Worm (Caenorhabditis elegans) whole organism, midembryonic: ENCODE results near the gene K09F5.4.

Experiments used
- T22C8.4 ChIP-seq: fragments of 200-800 bp; sonication (Bioruptor generic); IDR thresholded peaks from 2 replicates; pipeline ENCODE4 v1.3.6; 2022; ENCODE audit warnings: missing genetic modification characterization, missing compliant biosample characterization
- cog-1 ChIP-seq: sonication (generic microtip); optimal IDR thresholded peaks from 2 replicates; lab custom pipeline; 2016; ENCODE audit warnings: missing genetic modification characterization, missing compliant biosample characterization
- flt-1 ChIP-seq: fragments of 200-800 bp; sonication (Bioruptor generic); IDR thresholded peaks from 2 replicates; pipeline ENCODE4 v1.3.6; 2022; ENCODE audit warnings: missing genetic modification characterization, missing compliant biosample characterization
- klf-2 ChIP-seq: fragments of 200-800 bp; sonication (Bioruptor generic); conservative IDR thresholded peaks from 2 replicates; pipeline ENCODE4 v1.3.6; 2022; ENCODE audit warnings: missing genetic modification reagents, missing genetic modification characterization, missing compliant biosample characterization
- med-1 ChIP-seq: sonication (generic microtip); optimal IDR thresholded peaks from 2 replicates; lab custom pipeline; 2017; ENCODE audit warnings: missing genetic modification characterization, mild to moderate bottlenecking, missing compliant biosample characterization, antibody characterized with exemption, missing genetic modification reagents; ENCODE audit not compliant: insufficient read depth
- ref-1 ChIP-seq: fragments of 200-800 bp; sonication (Bioruptor generic); conservative IDR thresholded peaks from 2 replicates; pipeline ENCODE4 v1.3.6; 2022; ENCODE audit warnings: missing genetic modification reagents, missing genetic modification characterization, missing compliant biosample characterization
- tab-1 ChIP-seq: fragments of 200-800 bp; sonication (Bioruptor generic); IDR thresholded peaks from 2 replicates; pipeline ENCODE4 v1.3.6; 2022; ENCODE audit warnings: missing genetic modification characterization, missing compliant biosample characterization
- ztf-23 ChIP-seq: fragments of 200-800 bp; sonication (Bioruptor generic); IDR thresholded peaks from 2 replicates; pipeline ENCODE4 v1.3.6; 2022; ENCODE audit warnings: missing genetic modification reagents, missing genetic modification characterization, missing compliant biosample characterization
- ztf-29 ChIP-seq: fragments of 200-800 bp; sonication (Bioruptor generic); IDR thresholded peaks from 2 replicates; pipeline ENCODE4 v1.3.6; 2022; ENCODE audit warnings: missing genetic modification reagents, missing genetic modification characterization, missing compliant biosample characterization

Gene K09F5.4

ce11 chrX:7681965-7682946 lies 28.3 kb downstream of the K09F5.4 start, which contains the start of gene unc-18:
TSS of gene unc-18 (plus strand) at chrX:7682896.
- TF ChIP-seq klf-2 (GFP tag; lab: Robert Waterston, UW) (no peak), T22C8.4 (peak; percentile 48; the same call in 1 of the 2 replicates), med-1 (no peak), ref-1 (no peak), ztf-29 (GFP tag; lab: Robert Waterston, UW) (no peak)

DNA sequence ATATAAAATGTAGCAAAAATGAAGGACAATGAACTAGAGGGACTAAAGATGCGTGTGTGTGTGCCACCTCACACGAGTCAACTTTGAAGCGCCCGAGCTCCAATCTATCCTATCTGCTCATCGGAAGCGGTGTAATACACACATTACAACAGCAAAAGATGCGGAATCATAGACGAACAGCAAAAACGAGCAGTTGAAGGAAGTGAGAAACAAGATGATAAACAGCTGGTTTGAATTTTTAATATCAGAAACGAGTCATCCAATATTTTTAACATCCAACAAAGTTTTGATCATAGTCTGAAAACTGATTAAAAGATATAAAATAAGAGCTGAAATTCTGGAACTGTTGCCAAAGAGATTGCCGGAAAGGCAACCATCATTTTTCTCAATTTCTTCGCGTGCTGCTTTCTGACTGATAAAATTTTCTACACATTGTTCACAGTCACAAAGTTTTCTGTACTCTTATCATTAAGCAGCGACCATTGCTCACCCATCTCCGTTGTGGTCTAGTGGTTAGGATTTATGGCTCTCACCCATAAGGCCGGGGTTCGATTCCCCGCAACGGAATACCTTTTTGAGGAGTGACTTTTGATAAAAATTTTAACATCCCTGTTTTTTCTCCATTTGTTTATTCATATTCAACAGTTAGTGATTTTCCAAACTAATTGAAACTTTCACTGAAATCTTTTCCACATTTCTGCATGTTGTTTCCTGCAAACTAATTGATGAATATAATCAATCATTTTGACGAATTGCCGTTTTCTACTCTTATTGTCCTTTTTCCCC lies 29.8 kb downstream of the K09F5.4 start, which contains the start of gene stn-2:
stn-2 (minus strand) TSS at position 75 of the 786 bp plus-strand sequence.
- TF ChIP-seq ztf-29 (GFP tag; lab: Robert Waterston, UW) (no peak), ref-1 (no peak), med-1 (no peak), cog-1 (tag; lab: Kevin White, UChicago) (no peak), flt-1 (no peak; the same call in 1 of the 2 replicates), ztf-23 (GFP tag; lab: Robert Waterston, UW) (peak; percentile 57; the same call in 1 of the 2 replicates), klf-2 (GFP tag; lab: Robert Waterston, UW) (no peak)

- TF ChIP-seq cog-1 (tag; lab: Kevin White, UChicago) (no peak), ztf-23 (GFP tag; lab: Robert Waterston, UW) (no peak), klf-2 (GFP tag; lab: Robert Waterston, UW) (no peak), T22C8.4 (no peak), flt-1 (no peak), tab-1 (GFP tag; lab: Robert Waterston, UW) (no peak), ref-1 (no peak), ztf-29 (GFP tag; lab: Robert Waterston, UW) (no peak), med-1 (no peak)
Observed at ce11 chrX:7679835-7680234, 30.7 kb downstream of the K09F5.4 start.

- TF ChIP-seq flt-1 (no peak), ztf-29 (GFP tag; lab: Robert Waterston, UW) (no peak), tab-1 (GFP tag; lab: Robert Waterston, UW) (no peak), ztf-23 (GFP tag; lab: Robert Waterston, UW) (no peak), med-1 (no peak), cog-1 (tag; lab: Kevin White, UChicago) (no peak), klf-2 (GFP tag; lab: Robert Waterston, UW) (no peak), T22C8.4 (no peak), ref-1 (no peak)
Observed at ce11 chrX:7678437-7679139, 32.0 kb downstream of the K09F5.4 start.

- no peak for TF ChIP-seq ztf-23 (GFP tag; lab: Robert Waterston, UW)
- no peak for TF ChIP-seq ztf-29 (GFP tag; lab: Robert Waterston, UW)
- TF ChIP-seq ref-1, result no peak
- TF ChIP-seq tab-1 (GFP tag; lab: Robert Waterston, UW), result no peak
- TF ChIP-seq med-1, result no peak
- no peak for TF ChIP-seq klf-2 (GFP tag; lab: Robert Waterston, UW)
- TF ChIP-seq flt-1, result no peak
- no peak for TF ChIP-seq T22C8.4
- TF ChIP-seq cog-1 (tag; lab: Kevin White, UChicago), result no peak
Observed at ce11 chrX:7674871-7675270, 35.7 kb downstream of the K09F5.4 start.

- TF ChIP-seq tab-1 (GFP tag; lab: Robert Waterston, UW) (no peak), med-1 (no peak), ztf-23 (GFP tag; lab: Robert Waterston, UW) (no peak), T22C8.4 (no peak), ref-1 (no peak), ztf-29 (GFP tag; lab: Robert Waterston, UW) (no peak), flt-1 (no peak), cog-1 (tag; lab: Kevin White, UChicago) (no peak), klf-2 (GFP tag; lab: Robert Waterston, UW) (no peak)
Observed at ce11 chrX:7672693-7673092, 37.9 kb downstream of the K09F5.4 start, which contains the start of gene F27D9.2. TSS of gene F27D9.2 (plus strand) at chrX:7672993.

DNA sequence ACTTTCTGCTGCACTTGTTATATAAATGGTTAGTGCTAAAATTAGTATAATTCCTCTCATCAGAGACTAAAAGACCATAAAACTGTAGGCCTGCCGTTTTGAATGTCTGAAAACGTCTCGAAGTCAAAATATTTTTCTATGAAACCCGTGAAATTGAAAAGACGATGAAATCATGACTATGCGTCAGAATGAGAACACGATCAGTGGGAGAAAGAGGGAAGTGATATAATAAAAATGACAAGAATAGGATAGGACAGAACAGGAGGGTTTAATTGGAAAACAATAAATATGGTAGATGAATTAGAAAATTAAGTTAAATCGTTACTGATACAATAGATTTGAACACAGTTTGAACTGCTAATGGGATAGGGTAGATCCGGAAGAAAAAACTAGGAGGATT lies 39.9 kb downstream of the K09F5.4 start, which contains the start of gene F27D9.7:
F27D9.7 (minus strand) TSS at position 101 of the 400 bp plus-strand sequence.
- TF ChIP-seq tab-1 (GFP tag; lab: Robert Waterston, UW), result no peak

ce11 chrX:7667394-7668089 lies 43.0 kb downstream of the K09F5.4 start, which contains the start of gene F27D9.13:
TSS of gene F27D9.13 (minus strand) at chrX:7667444.
- no peak for TF ChIP-seq ztf-23 (GFP tag; lab: Robert Waterston, UW)
- no peak for TF ChIP-seq cog-1 (tag; lab: Kevin White, UChicago)
- no peak for TF ChIP-seq ztf-29 (GFP tag; lab: Robert Waterston, UW)
- TF ChIP-seq klf-2 (GFP tag; lab: Robert Waterston, UW), result no peak
- TF ChIP-seq tab-1 (GFP tag; lab: Robert Waterston, UW), result no peak
- no peak for TF ChIP-seq ref-1
- no peak for TF ChIP-seq T22C8.4
- no peak for TF ChIP-seq flt-1
- no peak for TF ChIP-seq med-1
